Fruit fly (Drosophila melanogaster) whole organism, embryonic: ENCODE data around the gene iav.
A peak's percentile ranks its signal among the peaks of the same experiment; 100 is the strongest.

Experiments used
- CG10209 ChIP-seq: fragments of 200-800 bp; sonication (Bioruptor generic); optimal IDR thresholded peaks from 3 replicates; lab custom pipeline; 2017; ENCODE audit warnings: missing biosample characterization, mild to moderate bottlenecking, missing genetic modification characterization, missing genetic modification reagents
- CG10462 ChIP-seq: fragments of 200-800 bp; sonication (Bioruptor generic); optimal IDR thresholded peaks from 2 replicates; lab custom pipeline; 2016; ENCODE audit warnings: missing biosample characterization, missing genetic modification characterization
- CG11085 ChIP-seq: fragments of 200-800 bp; sonication (Bioruptor generic); IDR thresholded peaks from 2 replicates; pipeline ENCODE4 v1.3.6; 2022; ENCODE audit warnings: missing biosample characterization, missing genetic modification characterization
- CG11093 ChIP-seq: fragments of 200-800 bp; sonication (Bioruptor generic); IDR thresholded peaks from 3 replicates; pipeline ENCODE4 v1.3.6; 2022; ENCODE audit warnings: missing biosample characterization, missing genetic modification characterization
- CG11504 ChIP-seq: fragments of 200-800 bp; sonication (Bioruptor generic); optimal IDR thresholded peaks from 3 replicates; lab custom pipeline; 2019; ENCODE audit warnings: missing biosample characterization, mild to moderate bottlenecking, missing genetic modification characterization, moderate library complexity
- CG11695 ChIP-seq: fragments of 200-800 bp; sonication (Bioruptor generic); IDR thresholded peaks from 3 replicates; pipeline ENCODE4 v1.3.6; 2022; ENCODE audit warnings: missing biosample characterization, missing genetic modification characterization
- CG12155 ChIP-seq: fragments of 200-800 bp; sonication (Bioruptor generic); optimal IDR thresholded peaks from 3 replicates; lab custom pipeline; 2016; ENCODE audit warnings: missing biosample characterization, missing genetic modification characterization
- CG12942 ChIP-seq: fragments of 200-800 bp; sonication (Bioruptor generic); optimal IDR thresholded peaks from 3 replicates; lab custom pipeline; 2016; ENCODE audit warnings: missing biosample characterization, missing genetic modification characterization
- CG17361 ChIP-seq: fragments of 200-800 bp; sonication (Bioruptor generic); IDR thresholded peaks from 3 replicates; pipeline ENCODE4 v1.3.6; 2022; ENCODE audit warnings: missing biosample characterization, missing genetic modification characterization
- CG18011 ChIP-seq: fragments of 200-800 bp; sonication (Bioruptor generic); optimal IDR thresholded peaks from 2 replicates; lab custom pipeline; 2017; ENCODE audit warnings: missing biosample characterization, missing genetic modification characterization, mild to moderate bottlenecking, moderate library complexity, missing genotype
- CG1832 ChIP-seq: fragments of 200-800 bp; sonication (Bioruptor generic); optimal IDR thresholded peaks from 2 replicates; lab custom pipeline; 2017; ENCODE audit warnings: missing biosample characterization, mild to moderate bottlenecking, missing genetic modification characterization, inconsistent platforms
- CG2116 ChIP-seq: fragments of 200-800 bp; sonication (Bioruptor generic); optimal IDR thresholded peaks from 3 replicates; lab custom pipeline; 2018; ENCODE audit warnings: missing biosample characterization, mild to moderate bottlenecking, missing genetic modification characterization
- CG3065 ChIP-seq: fragments of 200-800 bp; sonication (Bioruptor generic); optimal IDR thresholded peaks from 2 replicates; lab custom pipeline; 2016; ENCODE audit warnings: missing biosample characterization, missing genetic modification characterization
- CG3281 ChIP-seq: fragments of 200-800 bp; sonication (Bioruptor generic); optimal IDR thresholded peaks from 3 replicates; lab custom pipeline; 2017; ENCODE audit warnings: missing biosample characterization, mild to moderate bottlenecking, missing genetic modification characterization
- CG43689 ChIP-seq: fragments of 200-800 bp; sonication (Bioruptor generic); IDR thresholded peaks from 2 replicates; pipeline ENCODE4 v1.3.6; 2022; ENCODE audit warnings: missing biosample characterization, missing genetic modification characterization
- CG5180 ChIP-seq: fragments of 200-800 bp; sonication (Bioruptor generic); optimal IDR thresholded peaks from 3 replicates; lab custom pipeline; 2017; ENCODE audit warnings: missing biosample characterization, missing genetic modification characterization, mild to moderate bottlenecking, moderate library complexity, missing genetic modification reagents
- CG7556 ChIP-seq: fragments of 200-800 bp; sonication (Bioruptor generic); optimal IDR thresholded peaks from 2 replicates; lab custom pipeline; 2017; ENCODE audit warnings: missing biosample characterization, mild to moderate bottlenecking, missing genetic modification characterization
- CG7839 ChIP-seq: fragments of 200-800 bp; sonication (Bioruptor generic); optimal IDR thresholded peaks from 3 replicates; lab custom pipeline; 2018; ENCODE audit warnings: missing biosample characterization, mild to moderate bottlenecking, missing genetic modification characterization, moderate library complexity
- CG8089 ChIP-seq: fragments of 200-800 bp; sonication (Bioruptor generic); optimal IDR thresholded peaks from 3 replicates; lab custom pipeline; 2016; ENCODE audit warnings: missing biosample characterization, missing genetic modification characterization
- CG8281 ChIP-seq: fragments of 200-800 bp; sonication (Bioruptor generic); optimal IDR thresholded peaks from 2 replicates; lab custom pipeline; 2018; ENCODE audit warnings: missing biosample characterization, mild to moderate bottlenecking, missing genetic modification characterization, moderate library complexity
- D19A ChIP-seq: fragments of 200-800 bp; optimal IDR thresholded peaks from 3 replicates; lab custom pipeline; 2019; ENCODE audit warnings: missing biosample characterization, mild to moderate bottlenecking, missing genetic modification characterization, moderate library complexity
- E2f2 ChIP-seq: fragments of 200-800 bp; sonication (Bioruptor generic); IDR thresholded peaks from 2 replicates; pipeline ENCODE4 v1.3.6; 2022; ENCODE audit warnings: missing biosample characterization, missing genetic modification characterization
- Elba2 ChIP-seq: fragments of 200-800 bp; sonication (Bioruptor generic); optimal IDR thresholded peaks from 3 replicates; lab custom pipeline; 2016; ENCODE audit warnings: missing biosample characterization, missing genetic modification characterization
- Ets65A ChIP-seq: fragments of 200-800 bp; sonication (Bioruptor generic); peaks from one replicate; lab custom pipeline; 2016; ENCODE audit warnings: missing biosample characterization, missing genetic modification characterization
- Hey ChIP-seq: fragments of 200-800 bp; sonication (Bioruptor generic); optimal IDR thresholded peaks from 3 replicates; lab custom pipeline; 2018; ENCODE audit warnings: missing biosample characterization, mild to moderate bottlenecking, missing genetic modification characterization
- Hmx ChIP-seq: fragments of 200-800 bp; sonication (Bioruptor generic); optimal IDR thresholded peaks from 2 replicates; lab custom pipeline; 2016; ENCODE audit warnings: missing biosample characterization, missing genetic modification characterization
- Hr78 ChIP-seq, 2 experiments: fragments of 200-800 bp in 1 of 2; fragments of >200 bp in 1 of 2; sonication (Bioruptor generic) in 1 of 2; optimal IDR thresholded peaks; 2 replicates each; lab custom pipeline; 2017 to 2019; ENCODE audit warnings: missing biosample characterization in 2 of 2, missing genetic modification characterization in 2 of 2, mild to moderate bottlenecking in 1 of 2, moderate library complexity in 1 of 2
- Lim3 ChIP-seq: fragments of 200-800 bp; sonication (Bioruptor generic); IDR thresholded peaks from 2 replicates; pipeline ENCODE4 v1.3.6; 2022; ENCODE audit warnings: missing biosample characterization, missing genetic modification characterization
- Mad ChIP-seq: fragments of 200-800 bp; sonication (Bioruptor generic); optimal IDR thresholded peaks from 2 replicates; lab custom pipeline; 2016; ENCODE audit warnings: missing biosample characterization, missing genetic modification characterization
- NC2β ChIP-seq: fragments of 200-800 bp; sonication (Bioruptor generic); optimal IDR thresholded peaks from 2 replicates; lab custom pipeline; 2016; ENCODE audit warnings: missing biosample characterization, missing genetic modification characterization
- Oaz ChIP-seq: fragments of 200-800 bp; sonication (Bioruptor generic); IDR thresholded peaks from 2 replicates; pipeline ENCODE4 v1.3.6; 2022; ENCODE audit warnings: missing biosample characterization, missing genetic modification characterization
- PHDP ChIP-seq: fragments of 200-800 bp; sonication (Bioruptor generic); optimal IDR thresholded peaks from 3 replicates; lab custom pipeline; 2018; ENCODE audit warnings: missing biosample characterization, mild to moderate bottlenecking, missing genetic modification characterization, moderate library complexity
- ab ChIP-seq: fragments of 200-800 bp; sonication (Bioruptor generic); optimal IDR thresholded peaks from 2 replicates; lab custom pipeline; 2016; ENCODE audit warnings: missing biosample characterization, missing genetic modification characterization
- az2 ChIP-seq: fragments of 200-800 bp; sonication (Bioruptor generic); optimal IDR thresholded peaks from 3 replicates; lab custom pipeline; 2016; ENCODE audit warnings: missing biosample characterization, missing genetic modification characterization
- bigmax ChIP-seq: fragments of 200-800 bp; sonication (Bioruptor generic); optimal IDR thresholded peaks from 2 replicates; lab custom pipeline; 2018; ENCODE audit warnings: missing biosample characterization, mild to moderate bottlenecking, missing genetic modification characterization
- bowl ChIP-seq: fragments of 200-800 bp; sonication (Bioruptor generic); IDR thresholded peaks from 2 replicates; pipeline ENCODE4 v1.3.6; 2022; ENCODE audit warnings: missing biosample characterization, missing genetic modification characterization
- en ChIP-seq: fragments of 200-800 bp; sonication (Bioruptor generic); optimal IDR thresholded peaks from 2 replicates; lab custom pipeline; 2016; ENCODE audit warnings: missing biosample characterization, missing genetic modification characterization
- hb ChIP-seq: fragments of 200-800 bp; sonication (Bioruptor generic); IDR thresholded peaks from 3 replicates; pipeline ENCODE4 v1.3.6; 2022; ENCODE audit warnings: missing biosample characterization, missing genetic modification characterization; ENCODE audit not compliant: partially characterized antibody
- hkb ChIP-seq, 2 experiments: fragments of 200-800 bp in 1 of 2; fragments of >200 bp in 1 of 2; sonication (Bioruptor generic) in 1 of 2; IDR thresholded peaks in 1 of 2; optimal IDR thresholded peaks in 1 of 2; 2 replicates each; pipeline versions ENCODE4 v1.3.6 to Lab custom; 2017 to 2022; ENCODE audit warnings: missing biosample characterization in 1 of 2, missing genetic modification characterization in 1 of 2
- hth ChIP-seq: fragments of >200 bp; optimal IDR thresholded peaks from 2 replicates; lab custom pipeline; 2017; ENCODE audit warnings: inconsistent platforms
- inv ChIP-seq: fragments of 200-800 bp; sonication (Bioruptor generic); IDR thresholded peaks from 2 replicates; pipeline ENCODE4 v1.3.6; 2022; ENCODE audit warnings: missing biosample characterization, missing genetic modification characterization; ENCODE audit not compliant: partially characterized antibody
- kah ChIP-seq: fragments of 200-800 bp; sonication (Bioruptor generic); optimal IDR thresholded peaks from 2 replicates; lab custom pipeline; 2018; ENCODE audit warnings: missing biosample characterization, mild to moderate bottlenecking, missing genetic modification characterization
- lola ChIP-seq, 3 experiments: fragments of >200 bp in 2 of 3; fragments of 200-800 bp in 1 of 3; sonication (Bioruptor generic) in 1 of 3; optimal IDR thresholded peaks; 2 replicates each; lab custom pipeline; 2017 to 2019; ENCODE audit warnings: missing biosample characterization in 3 of 3, missing genetic modification characterization in 3 of 3, mild to moderate bottlenecking in 1 of 3, moderate library complexity in 1 of 3
- pum ChIP-seq: fragments of 200-800 bp; sonication (Bioruptor generic); optimal IDR thresholded peaks from 2 replicates; lab custom pipeline; 2016; ENCODE audit warnings: missing biosample characterization, missing genetic modification characterization
- sim ChIP-seq: fragments of 200-800 bp; sonication (Bioruptor generic); IDR thresholded peaks from 2 replicates; pipeline ENCODE4 v1.3.6; 2022; ENCODE audit warnings: missing biosample characterization, missing genetic modification characterization
- toy ChIP-seq: fragments of 200-800 bp; sonication (Bioruptor generic); IDR thresholded peaks from 2 replicates; pipeline ENCODE4 v1.3.6; 2022; ENCODE audit warnings: missing biosample characterization, missing genetic modification characterization
- vnd ChIP-seq: fragments of 200-800 bp; sonication (Bioruptor generic); IDR thresholded peaks from 3 replicates; pipeline ENCODE4 v1.3.6; 2022; ENCODE audit warnings: missing biosample characterization, missing genetic modification characterization; ENCODE audit not compliant: partially characterized antibody
- wdn ChIP-seq: fragments of 200-800 bp; sonication (Bioruptor generic); IDR thresholded peaks from 2 replicates; pipeline ENCODE4 v1.3.6; 2022; ENCODE audit warnings: missing biosample characterization, missing genetic modification characterization
- z ChIP-seq: fragments of 200-800 bp; sonication (Bioruptor generic); IDR thresholded peaks from 3 replicates; pipeline ENCODE4 v1.3.6; 2022; ENCODE audit warnings: missing biosample characterization, missing genetic modification characterization

Gene iav

DNA sequence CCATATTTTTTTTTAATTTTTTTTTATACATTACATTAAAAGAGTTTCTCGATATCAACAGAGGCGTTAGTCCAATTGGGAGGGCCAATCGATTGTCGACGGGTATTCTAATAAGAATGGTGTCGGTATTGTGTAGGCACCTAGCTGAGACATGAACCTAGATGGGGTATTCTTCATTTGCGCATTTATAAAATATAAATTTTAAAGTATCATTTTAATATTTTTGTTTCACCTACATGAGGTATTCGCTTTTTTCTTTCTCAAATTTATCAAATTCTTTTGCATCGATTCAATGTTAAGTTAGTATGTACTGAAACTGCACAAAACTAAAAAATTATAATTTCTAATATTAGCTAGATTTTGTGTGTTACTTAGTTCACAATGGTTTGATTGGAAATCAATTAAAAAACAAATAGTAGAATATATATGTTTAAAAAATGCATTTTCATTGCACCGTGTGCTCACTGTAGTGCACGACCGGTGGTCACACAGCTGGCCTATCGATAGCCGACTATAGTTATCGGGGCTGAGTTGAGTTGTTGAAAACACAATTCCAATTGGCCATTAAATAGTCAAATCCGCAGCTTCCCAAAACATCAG lies 30.2 kb downstream of the iav start, which contains the start of the genes CG14435 and Tmf (continued):
- TF ChIP-seq hth (lab: Kevin White, UChicago) (no peak), toy (GFP tag; lab: Robert Waterston, UW) (peak; percentile 65), CG3281 (GFP tag; lab: Kevin White, UChicago) (peak; percentile 83), az2 (GFP tag; lab: Kevin White, UChicago) (peak; percentile 80), en (no peak), wdn (peak; percentile 76), CG10462 (GFP tag; lab: Kevin White, UChicago) (peak; percentile 58), CG18011 (GFP tag; lab: Kevin White, UChicago) (peak; percentile 60), kah (peak; percentile 59), z (no peak), CG11093 (GFP tag; lab: Robert Waterston, UW) (peak; percentile 85), CG5180 (GFP tag; lab: Kevin White, UChicago) (peak; percentile 47), CG7556 (peak; percentile 79), ab (GFP tag; lab: Kevin White, UChicago) (no peak), hb (GFP tag; lab: Robert Waterston, UW) (0 out of 3 replicates have a peak, but pooled peaks have one; percentile 48), Lim3 (peak; percentile 69; the same call in 1 of the 2 replicates), CG8089 (GFP tag; lab: Kevin White, UChicago) (no peak), Mad (peak; percentile 64), CG11504 (tag; lab: Kevin White, UChicago) (peak; percentile 49), CG1832 (no peak), CG11085 (GFP tag; lab: Robert Waterston, UW) (peak; percentile 78), CG12155 (GFP tag; lab: Kevin White, UChicago) (peak; percentile 81), vnd (0 out of 3 replicates have a peak, but pooled peaks have one; percentile 50), pum (GFP tag; lab: Kevin White, UChicago) (peak; percentile 55), Hr78 (GFP tag; optimal IDR thresholded peaks at IDR 0.05; lab: Kevin White, UChicago) (peak in 1 of 2 experiments; percentile 46), CG43689 (peak; percentile 66; the same call in 1 of the 2 replicates), CG2116 (GFP tag; lab: Kevin White, UChicago) (peak; percentile 79), sim (no peak; the same call in 1 of the 2 replicates), CG8281 (tag; lab: Kevin White, UChicago) (peak; percentile 63), CG17361 (GFP tag; lab: Robert Waterston, UW) (peak; percentile 94), PHDP (peak; percentile 79), Ets65A (GFP tag; lab: Kevin White, UChicago) (peak; percentile 97), Hmx (GFP tag; lab: Kevin White, UChicago) (peak; percentile 45), E2f2 (GFP tag; lab: Robert Waterston, UW) (peak; percentile 62), Elba2 (peak; percentile 57), NC2β (GFP tag; lab: Kevin White, UChicago) (peak; percentile 31), CG7839 (peak; percentile 88), CG3065 (GFP tag; lab: Kevin White, UChicago) (no peak), D19A (peak; percentile 74), CG11695 (GFP tag; lab: Robert Waterston, UW) (peak; percentile 64; the same call in 2 of the 3 replicates), lola (GFP tag; optimal IDR thresholded peaks at IDR 0.05; lab: Kevin White, UChicago) (peak in 1 of 3 experiments; percentile 88), Oaz (GFP tag; lab: Robert Waterston, UW) (peak; percentile 77), Hey (no peak), hkb (optimal IDR thresholded peaks at IDR 0.05; lab: Kevin White, UChicago) (no peak), hkb (GFP tag; IDR thresholded peaks at IDR 0.05; lab: Robert Waterston, UW) (peak; percentile 82), bigmax (GFP tag; lab: Kevin White, UChicago) (no peak), bowl (GFP tag; lab: Robert Waterston, UW) (peak; percentile 66), CG10209 (GFP tag; lab: Kevin White, UChicago) (peak; percentile 84), CG12942 (GFP tag; lab: Kevin White, UChicago) (peak; percentile 68), inv (GFP tag; lab: Robert Waterston, UW) (no peak)
